Fruit fly (Drosophila melanogaster) whole organism, embryonic: ENCODE measurements around the gene CG18766.

Source experiments
- Awh ChIP-seq: fragments of 200-800 bp; sonication (Bioruptor generic); IDR thresholded peaks from 2 replicates; pipeline ENCODE4, ENCODE4 v1.3.6; 2022; ENCODE audit warnings: missing biosample characterization, missing genetic modification characterization
- BEAF-32 ChIP-seq: fragments of 200-800 bp; sonication (Bioruptor generic); optimal IDR thresholded peaks from 3 replicates; lab custom pipeline; 2017; ENCODE audit warnings: missing biosample characterization, missing genetic modification characterization, mild to moderate bottlenecking, moderate library complexity, missing genetic modification reagents
- CG11504 ChIP-seq: fragments of 200-800 bp; sonication (Bioruptor generic); optimal IDR thresholded peaks from 3 replicates; lab custom pipeline; 2019; ENCODE audit warnings: missing biosample characterization, mild to moderate bottlenecking, missing genetic modification characterization, moderate library complexity
- CG12155 ChIP-seq: fragments of 200-800 bp; sonication (Bioruptor generic); optimal IDR thresholded peaks from 3 replicates; lab custom pipeline; 2016; ENCODE audit warnings: missing biosample characterization, missing genetic modification characterization
- CG13894 ChIP-seq: fragments of 200-800 bp; sonication (Bioruptor generic); optimal IDR thresholded peaks from 3 replicates; lab custom pipeline; 2018; ENCODE audit warnings: missing biosample characterization, mild to moderate bottlenecking, missing genetic modification characterization, moderate library complexity
- CG14441 ChIP-seq: fragments of 200-800 bp; sonication (Bioruptor generic); IDR thresholded peaks from 2 replicates; pipeline ENCODE4 v1.3.6; 2022; ENCODE audit warnings: missing biosample characterization, missing genetic modification characterization
- CG1529 ChIP-seq: fragments of 200-800 bp; sonication (Bioruptor generic); optimal IDR thresholded peaks from 3 replicates; lab custom pipeline; 2018; ENCODE audit warnings: missing biosample characterization, missing genetic modification characterization
- CG1602 ChIP-seq: fragments of 200-800 bp; sonication (Bioruptor generic); optimal IDR thresholded peaks from 3 replicates; lab custom pipeline; 2016; ENCODE audit warnings: missing biosample characterization, missing genetic modification characterization
- CG17361 ChIP-seq: fragments of 200-800 bp; sonication (Bioruptor generic); IDR thresholded peaks from 3 replicates; pipeline ENCODE4 v1.3.6; 2022; ENCODE audit warnings: missing biosample characterization, missing genetic modification characterization
- CG2129 ChIP-seq: fragments of 200-800 bp; sonication (Bioruptor generic); IDR thresholded peaks from 2 replicates; pipeline ENCODE4 v1.3.6; 2022; ENCODE audit warnings: missing biosample characterization, missing genetic modification characterization; ENCODE audit not compliant: partially characterized antibody
- CG3995 ChIP-seq: fragments of 200-800 bp; sonication (Bioruptor generic); optimal IDR thresholded peaks from 3 replicates; lab custom pipeline; 2016; ENCODE audit warnings: missing biosample characterization, missing genetic modification characterization
- CG4820 ChIP-seq: fragments of 200-800 bp; sonication (Bioruptor generic); optimal IDR thresholded peaks from 3 replicates; lab custom pipeline; 2016; ENCODE audit warnings: missing biosample characterization, missing genetic modification characterization
- CG5953 ChIP-seq: fragments of 200-800 bp; sonication (Bioruptor generic); IDR thresholded peaks from 2 replicates; pipeline ENCODE4 v1.3.6; 2022; ENCODE audit warnings: missing biosample characterization, missing genetic modification characterization
- CG6654 ChIP-seq: fragments of 200-800 bp; sonication (Bioruptor generic); optimal IDR thresholded peaks from 2 replicates; lab custom pipeline; 2017; ENCODE audit warnings: missing biosample characterization, mild to moderate bottlenecking, missing genetic modification characterization
- CG7556 ChIP-seq: fragments of 200-800 bp; sonication (Bioruptor generic); optimal IDR thresholded peaks from 2 replicates; lab custom pipeline; 2017; ENCODE audit warnings: missing biosample characterization, mild to moderate bottlenecking, missing genetic modification characterization
- CG8089 ChIP-seq: fragments of 200-800 bp; sonication (Bioruptor generic); optimal IDR thresholded peaks from 3 replicates; lab custom pipeline; 2016; ENCODE audit warnings: missing biosample characterization, missing genetic modification characterization
- CHES-1-like ChIP-seq: fragments of 200-800 bp; sonication (Bioruptor generic); optimal IDR thresholded peaks from 2 replicates; lab custom pipeline; 2016; ENCODE audit warnings: missing biosample characterization, missing genetic modification characterization
- CTCF ChIP-seq: fragments of 200-800 bp; sonication (Bioruptor generic); optimal IDR thresholded peaks from 2 replicates; lab custom pipeline; 2017; ENCODE audit warnings: missing biosample characterization, mild to moderate bottlenecking, missing genetic modification characterization, moderate library complexity
- Dfd ChIP-seq, 2 experiments: fragments of >200 bp; optimal IDR thresholded peaks; 2 replicates each; lab custom pipeline; 2017; ENCODE audit warnings: missing biosample characterization in 2 of 2, missing genetic modification characterization in 2 of 2
- Drgx ChIP-seq: fragments of 200-800 bp; sonication (Bioruptor generic); IDR thresholded peaks from 2 replicates; pipeline ENCODE4 v1.3.6; 2022; ENCODE audit warnings: missing biosample characterization, missing genetic modification characterization
- Eip74EF ChIP-seq, 2 experiments: fragments of 200-800 bp in 1 of 2; fragments of >200 bp in 1 of 2; sonication (Bioruptor generic) in 1 of 2; optimal IDR thresholded peaks; 2 replicates each; lab custom pipeline; 2017 to 2019; ENCODE audit warnings: missing biosample characterization in 2 of 2, missing genetic modification characterization in 2 of 2, mild to moderate bottlenecking in 1 of 2, moderate library complexity in 1 of 2
- Fer2 ChIP-seq: fragments of 200-800 bp; sonication (Bioruptor generic); optimal IDR thresholded peaks from 2 replicates; lab custom pipeline; 2018; ENCODE audit warnings: missing biosample characterization, mild to moderate bottlenecking, missing genetic modification characterization, moderate library complexity
- HmgD ChIP-seq: fragments of 200-800 bp; sonication (Bioruptor generic); optimal IDR thresholded peaks from 3 replicates; lab custom pipeline; 2016; ENCODE audit warnings: missing biosample characterization, missing genetic modification characterization
- Hmr ChIP-seq: fragments of 200-800 bp; sonication (Bioruptor generic); optimal IDR thresholded peaks from 3 replicates; lab custom pipeline; 2017; ENCODE audit warnings: mild to moderate bottlenecking, missing biosample characterization, missing genetic modification reagents, missing genetic modification characterization
- Hr51 ChIP-seq, 2 experiments: fragments of 200-800 bp; sonication (Bioruptor generic); optimal IDR thresholded peaks; 2 replicates in 1 of 2; 3 replicates in 1 of 2; lab custom pipeline; 2016 to 2018; ENCODE audit warnings: missing biosample characterization in 2 of 2, missing genetic modification characterization in 2 of 2, mild to moderate bottlenecking in 1 of 2, moderate library complexity in 1 of 2
- Hsf ChIP-seq: fragments of 200-800 bp; sonication (Bioruptor generic); optimal IDR thresholded peaks from 3 replicates; lab custom pipeline; 2016; ENCODE audit warnings: missing biosample characterization, missing genetic modification characterization
- Lpt ChIP-seq: fragments of >200 bp; optimal IDR thresholded peaks from 2 replicates; lab custom pipeline; 2018; ENCODE audit warnings: missing biosample characterization, missing genetic modification characterization
- Pdp1 ChIP-seq, 2 experiments: fragments of 200-800 bp; sonication (Bioruptor generic); optimal IDR thresholded peaks; 3 replicates each; lab custom pipeline; 2016; ENCODE audit warnings: missing biosample characterization in 2 of 2, missing genetic modification characterization in 2 of 2, mild to moderate bottlenecking in 1 of 2, moderate library complexity in 1 of 2
- Sry-δ ChIP-seq: fragments of 200-800 bp; sonication (Bioruptor generic); optimal IDR thresholded peaks from 2 replicates; lab custom pipeline; 2016; ENCODE audit warnings: missing biosample characterization, missing genetic modification characterization
- Trl ChIP-seq, 3 experiments: fragments of >200 bp in 2 of 3; fragments of 200-800 bp in 1 of 3; sonication (Bioruptor generic) in 1 of 3; optimal IDR thresholded peaks; 2 replicates in 1 of 3; 3 replicates in 2 of 3; lab custom pipeline; 2016 to 2017; ENCODE audit warnings: missing biosample characterization in 1 of 3, missing genetic modification characterization in 1 of 3
- ab ChIP-seq: fragments of 200-800 bp; sonication (Bioruptor generic); optimal IDR thresholded peaks from 2 replicates; lab custom pipeline; 2016; ENCODE audit warnings: missing biosample characterization, missing genetic modification characterization
- ci ChIP-seq: fragments of 200-800 bp; sonication (Bioruptor generic); IDR thresholded peaks from 3 replicates; pipeline ENCODE4 v1.3.6; 2022; ENCODE audit warnings: missing biosample characterization, missing genetic modification characterization
- dm ChIP-seq: fragments of 200-800 bp; sonication (Bioruptor generic); optimal IDR thresholded peaks from 3 replicates; lab custom pipeline; 2016; ENCODE audit warnings: missing biosample characterization, missing genetic modification characterization
- dmrt99B ChIP-seq: fragments of 200-800 bp; sonication (Bioruptor generic); optimal IDR thresholded peaks from 2 replicates; lab custom pipeline; 2018; ENCODE audit warnings: missing biosample characterization, mild to moderate bottlenecking, missing genetic modification characterization, moderate library complexity
- gce ChIP-seq: fragments of 200-800 bp; sonication (Bioruptor generic); IDR thresholded peaks from 3 replicates; pipeline ENCODE4 v1.3.6; 2022; ENCODE audit warnings: missing biosample characterization, missing genetic modification characterization
- gem ChIP-seq: fragments of 200-800 bp; sonication (Bioruptor generic); optimal IDR thresholded peaks from 2 replicates; lab custom pipeline; 2019; ENCODE audit warnings: missing biosample characterization, mild to moderate bottlenecking, missing genetic modification characterization, moderate library complexity
- gt ChIP-seq: fragments of 200-800 bp; sonication (Bioruptor generic); IDR thresholded peaks from 2 replicates; pipeline ENCODE4 v1.3.6; 2022; ENCODE audit warnings: missing biosample characterization, missing genetic modification characterization
- hb ChIP-seq: fragments of 200-800 bp; sonication (Bioruptor generic); IDR thresholded peaks from 3 replicates; pipeline ENCODE4 v1.3.6; 2022; ENCODE audit warnings: missing biosample characterization, missing genetic modification characterization; ENCODE audit not compliant: partially characterized antibody
- hkb ChIP-seq, 2 experiments: fragments of 200-800 bp in 1 of 2; fragments of >200 bp in 1 of 2; sonication (Bioruptor generic) in 1 of 2; IDR thresholded peaks in 1 of 2; optimal IDR thresholded peaks in 1 of 2; 2 replicates each; pipeline versions ENCODE4 v1.3.6 to Lab custom; 2017 to 2022; ENCODE audit warnings: missing biosample characterization in 1 of 2, missing genetic modification characterization in 1 of 2
- oc ChIP-seq: fragments of 200-800 bp; sonication (Bioruptor generic); optimal IDR thresholded peaks from 2 replicates; lab custom pipeline; 2018; ENCODE audit warnings: missing biosample characterization, mild to moderate bottlenecking, missing genetic modification characterization, moderate library complexity
- org-1 ChIP-seq: fragments of 200-800 bp; sonication (Bioruptor generic); optimal IDR thresholded peaks from 2 replicates; lab custom pipeline; 2017; ENCODE audit warnings: missing biosample characterization, missing genetic modification characterization
- p53 ChIP-seq: fragments of 200-800 bp; sonication (Bioruptor generic); optimal IDR thresholded peaks from 2 replicates; lab custom pipeline; 2016; ENCODE audit warnings: missing biosample characterization, missing genetic modification characterization
- sim ChIP-seq: fragments of 200-800 bp; sonication (Bioruptor generic); IDR thresholded peaks from 2 replicates; pipeline ENCODE4 v1.3.6; 2022; ENCODE audit warnings: missing biosample characterization, missing genetic modification characterization
- sob ChIP-seq: fragments of 200-800 bp; sonication (Bioruptor generic); IDR thresholded peaks from 2 replicates; pipeline ENCODE4 v1.3.6; 2022; ENCODE audit warnings: missing biosample characterization, missing genetic modification characterization
- unpg ChIP-seq: fragments of 200-800 bp; sonication (Bioruptor generic); optimal IDR thresholded peaks from 3 replicates; lab custom pipeline; 2018; ENCODE audit warnings: missing biosample characterization, mild to moderate bottlenecking, missing genetic modification characterization, moderate library complexity
- usp ChIP-seq: fragments of >200 bp; optimal IDR thresholded peaks from 2 replicates; lab custom pipeline; 2017; ENCODE audit warnings: missing biosample characterization, missing genetic modification characterization
- vnd ChIP-seq: fragments of 200-800 bp; sonication (Bioruptor generic); IDR thresholded peaks from 3 replicates; pipeline ENCODE4 v1.3.6; 2022; ENCODE audit warnings: missing biosample characterization, missing genetic modification characterization; ENCODE audit not compliant: partially characterized antibody
- zfh1 ChIP-seq: fragments of 200-800 bp; sonication (Bioruptor generic); IDR thresholded peaks from 3 replicates; pipeline ENCODE4 v1.3.6; 2022; ENCODE audit warnings: missing biosample characterization, missing genetic modification characterization

The CG18766 gene

dm6 chr3R:27274533-27275447 lies 29.7 kb upstream of the CG18766 start, which contains the start of gene CG5938 (continued):
- TF ChIP-seq unpg (GFP tag; lab: Kevin White, UChicago) (peak; percentile 11), Drgx (GFP tag; lab: Robert Waterston, UW) (peak; percentile 59; the same call in 1 of the 2 replicates), hkb (optimal IDR thresholded peaks at IDR 0.05; lab: Kevin White, UChicago) (peak; percentile 26), hkb (GFP tag; IDR thresholded peaks at IDR 0.05; lab: Robert Waterston, UW) (no peak), CG6654 (GFP tag; lab: Kevin White, UChicago) (no peak), gem (no peak), CG3995 (GFP tag; lab: Kevin White, UChicago) (peak; percentile 22), CTCF (GFP tag; lab: Kevin White, UChicago) (peak; percentile 69), CG5953 (GFP tag; lab: Robert Waterston, UW) (no peak), Trl (optimal IDR thresholded peaks at IDR 0.05; lab: Kevin White, UChicago) (no peak), Trl (GFP tag; optimal IDR thresholded peaks at IDR 0.05; lab: Kevin White, UChicago) (no peak), gt (GFP tag; lab: Robert Waterston, UW) (no peak), p53 (no peak), CG4820 (no peak), Hsf (GFP tag; lab: Kevin White, UChicago) (no peak), CG12155 (GFP tag; lab: Kevin White, UChicago) (peak; percentile 6), CG11504 (peak; percentile 50), Hr51 (GFP tag; optimal IDR thresholded peaks at IDR 0.05; lab: Kevin White, UChicago) (peak in 1 of 2 experiments; percentile 29), HmgD (GFP tag; lab: Kevin White, UChicago) (no peak), CG17361 (GFP tag; lab: Robert Waterston, UW) (peak; percentile 46; the same call in 1 of the 3 replicates), Dfd (GFP tag; optimal IDR thresholded peaks at IDR 0.05; lab: Kevin White, UChicago) (no peak), gce (GFP tag; lab: Robert Waterston, UW) (no peak), dmrt99B (tag; lab: Kevin White, UChicago) (no peak), CG2129 (no peak), sim (GFP tag; lab: Robert Waterston, UW) (no peak), CHES-1-like (no peak), Hmr (GFP tag; lab: Kevin White, UChicago) (no peak), ci (0 out of 3 replicates have a peak, but pooled peaks have one; percentile 15), dm (no peak), Pdp1 (GFP tag; optimal IDR thresholded peaks at IDR 0.05; lab: Kevin White, UChicago) (peak in 1 of 2 experiments; percentile 77), hb (no peak), CG1529 (no peak), Eip74EF (GFP tag; optimal IDR thresholded peaks at IDR 0.05; lab: Kevin White, UChicago) (peak in 1 of 2 experiments; percentile 12), Awh (GFP tag; lab: Robert Waterston, UW) (no peak), ab (GFP tag; lab: Kevin White, UChicago) (no peak), CG14441 (GFP tag; lab: Robert Waterston, UW) (0 out of 2 replicates have a peak, but pooled peaks have one; percentile 29), usp (GFP tag; lab: Kevin White, UChicago) (no peak), org-1 (GFP tag; lab: Kevin White, UChicago) (no peak), BEAF-32 (GFP tag; lab: Kevin White, UChicago) (peak; percentile 25), zfh1 (GFP tag; lab: Robert Waterston, UW) (peak; percentile 27; the same call in 1 of the 3 replicates), Fer2 (tag; lab: Kevin White, UChicago) (no peak), CG8089 (GFP tag; lab: Kevin White, UChicago) (no peak), oc (no peak), vnd (GFP tag; lab: Robert Waterston, UW) (no peak), sob (GFP tag; lab: Robert Waterston, UW) (0 out of 2 replicates have a peak, but pooled peaks have one; percentile 9), CG7556 (GFP tag; lab: Kevin White, UChicago) (no peak), Lpt (GFP tag; lab: Kevin White, UChicago) (no peak), Sry-δ (GFP tag; lab: Kevin White, UChicago) (no peak), CG1602 (GFP tag; lab: Kevin White, UChicago) (peak; percentile 18), CG13894 (tag; lab: Kevin White, UChicago) (peak; percentile 13)
